Fruit fly (Drosophila melanogaster) whole organism, embryonic: ENCODE measurements around the gene Ir31a.

Experiments
- ATbp ChIP-seq: fragments of 200-800 bp; sonication (Bioruptor generic); optimal IDR thresholded peaks from 2 replicates; lab custom pipeline; 2017; ENCODE audit warnings: missing biosample characterization, mild to moderate bottlenecking, missing genetic modification characterization, missing genetic modification reagents
- Asciz ChIP-seq: fragments of 200-800 bp; sonication (Bioruptor generic); optimal IDR thresholded peaks from 2 replicates; lab custom pipeline; 2017; ENCODE audit warnings: missing biosample characterization, mild to moderate bottlenecking, missing genetic modification characterization, missing genetic modification reagents
- CG10209 ChIP-seq: fragments of 200-800 bp; sonication (Bioruptor generic); optimal IDR thresholded peaks from 3 replicates; lab custom pipeline; 2017; ENCODE audit warnings: missing biosample characterization, mild to moderate bottlenecking, missing genetic modification characterization, missing genetic modification reagents
- CG1024 ChIP-seq: fragments of 200-800 bp; sonication (Bioruptor generic); IDR thresholded peaks from 2 replicates; pipeline ENCODE4 v1.3.6; 2022; ENCODE audit warnings: missing biosample characterization, missing genetic modification characterization
- CG10431 ChIP-seq: fragments of 200-800 bp; sonication (Bioruptor generic); optimal IDR thresholded peaks from 3 replicates; lab custom pipeline; 2018; ENCODE audit warnings: missing biosample characterization, mild to moderate bottlenecking, missing genetic modification characterization
- CG11085 ChIP-seq: fragments of 200-800 bp; sonication (Bioruptor generic); IDR thresholded peaks from 2 replicates; pipeline ENCODE4 v1.3.6; 2022; ENCODE audit warnings: missing biosample characterization, missing genetic modification characterization
- CG13287 ChIP-seq: fragments of 200-800 bp; sonication (Bioruptor generic); IDR thresholded peaks from 2 replicates; pipeline ENCODE4 v1.3.6; 2022; ENCODE audit warnings: missing biosample characterization, missing genetic modification characterization; ENCODE audit not compliant: partially characterized antibody
- CG13624 ChIP-seq: fragments of 200-800 bp; sonication (Bioruptor generic); optimal IDR thresholded peaks from 2 replicates; lab custom pipeline; 2016; ENCODE audit warnings: missing biosample characterization, missing genetic modification characterization
- CG15269 ChIP-seq: fragments of 200-800 bp; sonication (Bioruptor generic); optimal IDR thresholded peaks from 2 replicates; lab custom pipeline; 2018; ENCODE audit warnings: missing biosample characterization, mild to moderate bottlenecking, missing genetic modification characterization, moderate library complexity
- CG15696 ChIP-seq: fragments of 200-800 bp; sonication (Bioruptor generic); optimal IDR thresholded peaks from 2 replicates; lab custom pipeline; 2019; ENCODE audit warnings: missing biosample characterization, mild to moderate bottlenecking, missing genetic modification characterization, moderate library complexity
- CG17328 ChIP-seq: fragments of 200-800 bp; sonication (Bioruptor generic); IDR thresholded peaks from 2 replicates; pipeline ENCODE4 v1.3.6; 2022; ENCODE audit warnings: missing biosample characterization, missing genetic modification characterization
- CG2202 ChIP-seq: fragments of 200-800 bp; sonication (Bioruptor generic); optimal IDR thresholded peaks from 2 replicates; lab custom pipeline; 2018; ENCODE audit warnings: missing biosample characterization, mild to moderate bottlenecking, missing genetic modification characterization
- CG3995 ChIP-seq: fragments of 200-800 bp; sonication (Bioruptor generic); optimal IDR thresholded peaks from 3 replicates; lab custom pipeline; 2016; ENCODE audit warnings: missing biosample characterization, missing genetic modification characterization
- CG4360 ChIP-seq: fragments of 200-800 bp; sonication (Bioruptor generic); IDR thresholded peaks from 2 replicates; pipeline ENCODE4 v1.3.6; 2022; ENCODE audit warnings: missing biosample characterization, missing genetic modification characterization
- CG4707 ChIP-seq: fragments of 200-800 bp; sonication (Bioruptor generic); optimal IDR thresholded peaks from 2 replicates; lab custom pipeline; 2018; ENCODE audit warnings: missing biosample characterization, mild to moderate bottlenecking, missing genetic modification characterization, moderate library complexity
- CG4820 ChIP-seq: fragments of 200-800 bp; sonication (Bioruptor generic); optimal IDR thresholded peaks from 3 replicates; lab custom pipeline; 2016; ENCODE audit warnings: missing biosample characterization, missing genetic modification characterization
- CG6272 ChIP-seq: fragments of 200-800 bp; sonication (Bioruptor generic); IDR thresholded peaks from 2 replicates; pipeline ENCODE4 v1.3.6; 2022; ENCODE audit warnings: missing biosample characterization, missing genetic modification characterization
- CG6765 ChIP-seq: fragments of 200-800 bp; sonication (Bioruptor generic); optimal IDR thresholded peaks from 3 replicates; lab custom pipeline; 2017; ENCODE audit warnings: missing biosample characterization, mild to moderate bottlenecking, missing genetic modification characterization
- CG7745 ChIP-seq: fragments of 200-800 bp; sonication (Bioruptor generic); optimal IDR thresholded peaks from 2 replicates; lab custom pipeline; 2018; ENCODE audit warnings: missing biosample characterization, mild to moderate bottlenecking, missing genetic modification characterization, moderate library complexity
- CG8765 ChIP-seq: fragments of 200-800 bp; sonication (Bioruptor generic); IDR thresholded peaks from 2 replicates; pipeline ENCODE4 v1.3.6; 2022; ENCODE audit warnings: missing biosample characterization, missing genetic modification characterization
- CG9727 ChIP-seq: fragments of 200-800 bp; sonication (Bioruptor generic); optimal IDR thresholded peaks from 3 replicates; lab custom pipeline; 2017; ENCODE audit warnings: missing biosample characterization, mild to moderate bottlenecking, missing genetic modification characterization
- Camta ChIP-seq: fragments of 200-800 bp; sonication (Bioruptor generic); optimal IDR thresholded peaks from 2 replicates; lab custom pipeline; 2016; ENCODE audit warnings: missing biosample characterization, missing genetic modification characterization
- Dfd ChIP-seq, 2 experiments: fragments of >200 bp; optimal IDR thresholded peaks; 2 replicates each; lab custom pipeline; 2017; ENCODE audit warnings: missing biosample characterization in 2 of 2, missing genetic modification characterization in 2 of 2
- Dip2 ChIP-seq: fragments of 200-800 bp; sonication (Bioruptor generic); IDR thresholded peaks from 2 replicates; pipeline ENCODE4 v1.3.6; 2022; ENCODE audit warnings: missing biosample characterization, missing genetic modification characterization
- Doc3 ChIP-seq: fragments of 200-800 bp; sonication (Bioruptor generic); IDR thresholded peaks from 3 replicates; pipeline ENCODE4 v1.3.6; 2022; ENCODE audit warnings: missing biosample characterization, missing genetic modification characterization; ENCODE audit not compliant: partially characterized antibody
- Drgx ChIP-seq: fragments of 200-800 bp; sonication (Bioruptor generic); IDR thresholded peaks from 2 replicates; pipeline ENCODE4 v1.3.6; 2022; ENCODE audit warnings: missing biosample characterization, missing genetic modification characterization
- Fer2 ChIP-seq: fragments of 200-800 bp; sonication (Bioruptor generic); optimal IDR thresholded peaks from 2 replicates; lab custom pipeline; 2018; ENCODE audit warnings: missing biosample characterization, mild to moderate bottlenecking, missing genetic modification characterization, moderate library complexity
- GATAe ChIP-seq: fragments of 200-800 bp; sonication (Bioruptor generic); conservative IDR thresholded peaks from 2 replicates; pipeline ENCODE4 v1.3.6; 2022; ENCODE audit warnings: missing biosample characterization, missing genetic modification characterization
- H2.0 ChIP-seq: fragments of 200-800 bp; sonication (Bioruptor generic); IDR thresholded peaks from 2 replicates; pipeline ENCODE4 v1.3.6; 2022; ENCODE audit warnings: missing biosample characterization, missing genetic modification characterization
- Jarid2 ChIP-seq: fragments of 200-800 bp; sonication (Bioruptor generic); optimal IDR thresholded peaks from 3 replicates; lab custom pipeline; 2017; ENCODE audit warnings: mild to moderate bottlenecking, missing biosample characterization, missing genetic modification reagents, missing genetic modification characterization
- Ravus ChIP-seq: fragments of 200-800 bp; sonication (Bioruptor generic); IDR thresholded peaks from 2 replicates; pipeline ENCODE4 v1.3.6; 2022; ENCODE audit warnings: missing biosample characterization, missing genetic modification characterization
- Rx ChIP-seq: fragments of 200-800 bp; sonication (Bioruptor generic); IDR thresholded peaks from 2 replicates; pipeline ENCODE4 v1.3.6; 2022; ENCODE audit warnings: missing biosample characterization, missing genetic modification characterization
- Sox102F ChIP-seq: fragments of 200-800 bp; sonication (Bioruptor generic); optimal IDR thresholded peaks from 2 replicates; lab custom pipeline; 2018; ENCODE audit warnings: missing biosample characterization, mild to moderate bottlenecking, missing genetic modification characterization, moderate library complexity
- TFAM ChIP-seq: fragments of 200-800 bp; sonication (Bioruptor generic); optimal IDR thresholded peaks from 2 replicates; lab custom pipeline; 2017; ENCODE audit warnings: missing biosample characterization, missing genetic modification characterization, inconsistent platforms
- ash1 ChIP-seq: fragments of 200-800 bp; sonication (Bioruptor generic); optimal IDR thresholded peaks from 2 replicates; lab custom pipeline; 2018; ENCODE audit warnings: missing biosample characterization, mild to moderate bottlenecking, missing genetic modification characterization
- bowl ChIP-seq: fragments of 200-800 bp; sonication (Bioruptor generic); IDR thresholded peaks from 2 replicates; pipeline ENCODE4 v1.3.6; 2022; ENCODE audit warnings: missing biosample characterization, missing genetic modification characterization
- btn ChIP-seq: fragments of 200-800 bp; sonication (Bioruptor generic); optimal IDR thresholded peaks from 2 replicates; lab custom pipeline; 2016; ENCODE audit warnings: missing biosample characterization, missing genetic modification characterization
- dm ChIP-seq: fragments of 200-800 bp; sonication (Bioruptor generic); optimal IDR thresholded peaks from 3 replicates; lab custom pipeline; 2016; ENCODE audit warnings: missing biosample characterization, missing genetic modification characterization
- fd96Cb ChIP-seq: fragments of 200-800 bp; sonication (Bioruptor generic); optimal IDR thresholded peaks from 2 replicates; lab custom pipeline; 2018; ENCODE audit warnings: missing biosample characterization, mild to moderate bottlenecking, missing genetic modification characterization, moderate library complexity
- ind ChIP-seq: fragments of 200-800 bp; sonication (Bioruptor generic); optimal IDR thresholded peaks from 3 replicates; lab custom pipeline; 2016; ENCODE audit warnings: missing biosample characterization, missing genetic modification characterization
- inv ChIP-seq: fragments of 200-800 bp; sonication (Bioruptor generic); IDR thresholded peaks from 2 replicates; pipeline ENCODE4 v1.3.6; 2022; ENCODE audit warnings: missing biosample characterization, missing genetic modification characterization; ENCODE audit not compliant: partially characterized antibody
- kay ChIP-seq: fragments of 200-800 bp; sonication (Bioruptor generic); optimal IDR thresholded peaks from 2 replicates; lab custom pipeline; 2016; ENCODE audit warnings: missing biosample characterization, missing genetic modification characterization
- klu ChIP-seq: fragments of 200-800 bp; sonication (Bioruptor generic); IDR thresholded peaks from 2 replicates; pipeline ENCODE4 v1.3.6; 2022; ENCODE audit warnings: missing biosample characterization, missing genetic modification characterization
- nerfin-2 ChIP-seq: fragments of 200-800 bp; sonication (Bioruptor generic); IDR thresholded peaks from 2 replicates; pipeline ENCODE4 v1.3.6; 2022; ENCODE audit warnings: missing biosample characterization, missing genetic modification characterization; ENCODE audit not compliant: partially characterized antibody
- onecut ChIP-seq: fragments of 200-800 bp; sonication (Bioruptor generic); IDR thresholded peaks from 2 replicates; pipeline ENCODE4 v1.3.6; 2022; ENCODE audit warnings: missing biosample characterization, missing genetic modification characterization
- pan ChIP-seq, 4 experiments: fragments of >200 bp in 3 of 4; fragments of 200-800 bp in 1 of 4; sonication (Bioruptor generic) in 1 of 4; optimal IDR thresholded peaks in 3 of 4; IDR thresholded peaks in 1 of 4; 2 replicates each; pipeline versions ENCODE4 v1.3.6 to Lab custom; 2017 to 2022; ENCODE audit warnings: missing biosample characterization in 2 of 4, missing genetic modification characterization in 2 of 4, mixed read lengths in 1 of 4
- sna ChIP-seq: fragments of 200-800 bp; sonication (Bioruptor generic); IDR thresholded peaks from 2 replicates; pipeline ENCODE4 v1.3.6; 2022; ENCODE audit warnings: missing biosample characterization, missing genetic modification characterization; ENCODE audit not compliant: partially characterized antibody
- wek ChIP-seq: fragments of 200-800 bp; sonication (Bioruptor generic); optimal IDR thresholded peaks from 3 replicates; lab custom pipeline; 2018; ENCODE audit warnings: missing biosample characterization, mild to moderate bottlenecking, missing genetic modification characterization, moderate library complexity
- z ChIP-seq: fragments of 200-800 bp; sonication (Bioruptor generic); IDR thresholded peaks from 3 replicates; pipeline ENCODE4 v1.3.6; 2022; ENCODE audit warnings: missing biosample characterization, missing genetic modification characterization

The Ir31a gene

dm6 chr2L:10381890-10382450 lies 23.4 kb upstream of the Ir31a start, which contains the start of gene CG5096 (continued):
- TF ChIP-seq CG8765 (GFP tag; lab: Robert Waterston, UW) (no peak; the same call in 1 of the 2 replicates), bowl (peak; percentile 53; the same call in 1 of the 2 replicates), CG15269 (peak; percentile 95), Camta (GFP tag; lab: Kevin White, UChicago) (peak; percentile 78), Dip2 (GFP tag; lab: Robert Waterston, UW) (no peak), CG10209 (GFP tag; lab: Kevin White, UChicago) (peak; percentile 88), Drgx (GFP tag; lab: Robert Waterston, UW) (peak; percentile 45; the same call in 1 of the 2 replicates), z (no peak), TFAM (no peak), kay (peak; percentile 86), Jarid2 (GFP tag; lab: Kevin White, UChicago) (no peak), ATbp (GFP tag; lab: Kevin White, UChicago) (peak; percentile 82), ash1 (GFP tag; lab: Kevin White, UChicago) (peak; percentile 82), Rx (no peak), ind (peak; percentile 85), CG11085 (GFP tag; lab: Robert Waterston, UW) (peak; percentile 83), inv (GFP tag; lab: Robert Waterston, UW) (no peak), CG6272 (GFP tag; lab: Robert Waterston, UW) (peak; percentile 81), CG6765 (peak; percentile 83), CG3995 (peak; percentile 49), CG10431 (GFP tag; lab: Kevin White, UChicago) (no peak), CG9727 (peak; percentile 79), Ravus (peak; percentile 60), nerfin-2 (no peak), Asciz (GFP tag; lab: Kevin White, UChicago) (peak; percentile 87), klu (GFP tag; lab: Robert Waterston, UW) (peak; percentile 71), CG2202 (tag; lab: Kevin White, UChicago) (peak; percentile 47), Fer2 (peak; percentile 84), CG4360 (peak; percentile 62), CG4707 (GFP tag; lab: Kevin White, UChicago) (peak; percentile 64), CG17328 (GFP tag; lab: Robert Waterston, UW) (peak; percentile 83), H2.0 (GFP tag; lab: Robert Waterston, UW) (peak; percentile 79), CG15696 (tag; lab: Kevin White, UChicago) (peak; percentile 42), Dfd (GFP tag; optimal IDR thresholded peaks at IDR 0.05; lab: Kevin White, UChicago) (no peak), CG1024 (GFP tag; lab: Robert Waterston, UW) (peak; percentile 70), onecut (peak; percentile 81), Sox102F (GFP tag; lab: Kevin White, UChicago) (peak; percentile 91), CG4820 (peak; percentile 67), sna (no peak), CG13624 (peak; percentile 79), CG7745 (tag; lab: Kevin White, UChicago) (no peak), btn (GFP tag; lab: Kevin White, UChicago) (peak; percentile 41), pan (optimal IDR thresholded peaks at IDR 0.05; lab: Kevin White, UChicago) (no peak), pan (GFP tag; optimal IDR thresholded peaks at IDR 0.05 in 1 of 2, IDR thresholded peaks at IDR 0.05 in 1 of 2) (peak in 1 of 2 experiments; percentile 91), CG13287 (GFP tag; lab: Robert Waterston, UW) (no peak), fd96Cb (tag; lab: Kevin White, UChicago) (peak; percentile 84), Doc3 (GFP tag; lab: Robert Waterston, UW) (no peak), wek (GFP tag; lab: Kevin White, UChicago) (peak; percentile 48), GATAe (GFP tag; lab: Robert Waterston, UW) (peak; percentile 100), dm (GFP tag; lab: Kevin White, UChicago) (peak; percentile 55)
